In the genomic region with DNA sequence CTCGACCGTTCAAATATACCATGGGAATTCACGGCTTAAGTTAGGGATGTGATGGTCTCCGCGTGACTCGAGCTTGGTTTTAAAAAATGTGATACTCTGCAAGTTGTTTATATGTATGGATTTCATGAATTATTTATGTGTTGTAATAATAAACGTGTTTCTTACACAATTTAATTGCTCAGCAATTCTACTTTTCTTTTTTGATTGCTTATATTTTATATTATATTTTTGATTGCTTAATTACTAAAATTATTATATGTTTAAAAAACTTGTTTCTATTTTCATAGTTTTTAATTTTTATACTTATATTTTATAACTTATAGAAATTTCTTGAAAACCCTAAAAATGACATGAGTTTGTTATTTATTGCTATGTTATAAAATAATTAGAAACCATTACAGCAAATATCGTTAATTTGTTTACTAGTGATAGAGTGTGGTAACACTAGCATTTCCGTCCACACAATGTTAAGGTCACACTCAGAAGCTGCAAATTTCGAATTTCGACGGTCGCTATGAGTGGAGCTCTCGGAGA, we compare ENCODE assay signal across 1 fruit fly cellular context.
TF ChIP-seq lines count a peak whose summit lies in the region.

A gene (minus strand): TSS at position 6 of the 534 bp plus-strand sequence.
A gene (plus strand): TSS at position 476 of the 534 bp plus-strand sequence.

TF ChIP-seq in whole organism, embryonic, 481 proteins besides CTCF, POLR2A, EP300 and RAD21 (continued from another document and continues in another):
- TF ChIP-seq Jarid2 (GFP tag; optimal IDR thresholded peaks at IDR 0.05; lab: Kevin White, UChicago): no peak
- peak; percentile 23 for TF ChIP-seq CG7556 (GFP tag; optimal IDR thresholded peaks at IDR 0.05; lab: Kevin White, UChicago)
- TF ChIP-seq vfl (GFP tag; optimal IDR thresholded peaks at IDR 0.05; lab: Kevin White, UChicago): no peak
- no peak for TF ChIP-seq crp (GFP tag; optimal IDR thresholded peaks at IDR 0.05; lab: Kevin White, UChicago)
- TF ChIP-seq sima (GFP tag; optimal IDR thresholded peaks at IDR 0.05; lab: Kevin White, UChicago): no peak
- no peak for TF ChIP-seq fu2 (GFP tag; optimal IDR thresholded peaks at IDR 0.05; lab: Kevin White, UChicago)
- peak; percentile 80 for TF ChIP-seq CG10543 (GFP tag; optimal IDR thresholded peaks at IDR 0.05; lab: Kevin White, UChicago)
- peak; percentile 47 for TF ChIP-seq CG14014 (GFP tag; IDR thresholded peaks at IDR 0.05; lab: Robert Waterston, UW)
- peak; percentile 46 for TF ChIP-seq CG9797 (GFP tag; optimal IDR thresholded peaks at IDR 0.05; lab: Kevin White, UChicago)
- no peak for TF ChIP-seq tna (GFP tag; IDR thresholded peaks at IDR 0.05; lab: Robert Waterston, UW; ENCODE audit: partially characterized antibody)
- no peak for TF ChIP-seq CG1792 (GFP tag; optimal IDR thresholded peaks at IDR 0.05; lab: Kevin White, UChicago)
- no peak for TF ChIP-seq CkIIα-i1 (GFP tag; IDR thresholded peaks at IDR 0.05; lab: Robert Waterston, UW)
- TF ChIP-seq Blimp-1 (GFP tag; optimal IDR thresholded peaks at IDR 0.05; lab: Kevin White, UChicago): no peak
- TF ChIP-seq zfh1 (GFP tag; IDR thresholded peaks at IDR 0.05; lab: Robert Waterston, UW): no peak
- no peak for TF ChIP-seq yki (optimal IDR thresholded peaks at IDR 0.05; lab: Kevin White, UChicago)
- peak; percentile 5 for TF ChIP-seq Nf-YB (GFP tag; optimal IDR thresholded peaks at IDR 0.05; lab: Kevin White, UChicago)
- no peak for TF ChIP-seq CG9876 (GFP tag; optimal IDR thresholded peaks at IDR 0.05; lab: Kevin White, UChicago)
- TF ChIP-seq dmrt11E (tag; optimal IDR thresholded peaks at IDR 0.05; lab: Kevin White, UChicago): peak; percentile 23
- no peak for TF ChIP-seq PHDP (tag; optimal IDR thresholded peaks at IDR 0.05; lab: Kevin White, UChicago)
- no peak for TF ChIP-seq shn (GFP tag; optimal IDR thresholded peaks at IDR 0.05; lab: Kevin White, UChicago)
- TF ChIP-seq corto (GFP tag; optimal IDR thresholded peaks at IDR 0.05; lab: Kevin White, UChicago): no peak
- TF ChIP-seq CG7271 (tag; optimal IDR thresholded peaks at IDR 0.05; lab: Kevin White, UChicago): no peak
- TF ChIP-seq dm (GFP tag; optimal IDR thresholded peaks at IDR 0.05; lab: Kevin White, UChicago): no peak
- no peak for TF ChIP-seq Hand (GFP tag; optimal IDR thresholded peaks at IDR 0.05; lab: Kevin White, UChicago)
- no peak for TF ChIP-seq CG11504 (tag; optimal IDR thresholded peaks at IDR 0.05; lab: Kevin White, UChicago)
- TF ChIP-seq HHEX (GFP tag; optimal IDR thresholded peaks at IDR 0.05; lab: Kevin White, UChicago): no peak
- no peak for TF ChIP-seq pum (GFP tag; optimal IDR thresholded peaks at IDR 0.05; lab: Kevin White, UChicago)
- no peak for TF ChIP-seq CG5953 (GFP tag; IDR thresholded peaks at IDR 0.05; lab: Robert Waterston, UW)
- TF ChIP-seq Usf (GFP tag; optimal IDR thresholded peaks at IDR 0.05; lab: Kevin White, UChicago): peak; percentile 37
- no peak for TF ChIP-seq Ravus (GFP tag; IDR thresholded peaks at IDR 0.05; lab: Robert Waterston, UW)
- TF ChIP-seq CG10147 (GFP tag; optimal IDR thresholded peaks at IDR 0.05; lab: Kevin White, UChicago): no peak
- TF ChIP-seq h (optimal IDR thresholded peaks at IDR 0.05; lab: Kevin White, UChicago): no peak
- no peak for TF ChIP-seq Atf3 (GFP tag; optimal IDR thresholded peaks at IDR 0.05; lab: Kevin White, UChicago)
- peak; percentile 67 for TF ChIP-seq slbo (GFP tag; IDR thresholded peaks at IDR 0.05; lab: Robert Waterston, UW)
- TF ChIP-seq Bteb2 (GFP tag; optimal IDR thresholded peaks at IDR 0.05; lab: Kevin White, UChicago): no peak
- TF ChIP-seq so (GFP tag; IDR thresholded peaks at IDR 0.05; lab: Robert Waterston, UW): no peak
- TF ChIP-seq CG8290 (GFP tag; optimal IDR thresholded peaks at IDR 0.05; lab: Kevin White, UChicago): no peak
- TF ChIP-seq CG8290 (tag; optimal IDR thresholded peaks at IDR 0.05; lab: Kevin White, UChicago): peak in 1 of 2 experiments; percentile 53
- no peak; the same call in 1 of the 2 replicates for TF ChIP-seq ap (GFP tag; IDR thresholded peaks at IDR 0.05; lab: Robert Waterston, UW)
- no peak for TF ChIP-seq CG14050 (GFP tag; IDR thresholded peaks at IDR 0.05; lab: Robert Waterston, UW)
- no peak for TF ChIP-seq wdn (GFP tag; IDR thresholded peaks at IDR 0.05; lab: Robert Waterston, UW)
- TF ChIP-seq mirr (GFP tag; optimal IDR thresholded peaks at IDR 0.05; lab: Kevin White, UChicago): peak; percentile 33
- TF ChIP-seq MBD-R2 (GFP tag; IDR thresholded peaks at IDR 0.05; lab: Robert Waterston, UW): no peak; the same call in 1 of the 2 replicates
- no peak for TF ChIP-seq Asciz (GFP tag; optimal IDR thresholded peaks at IDR 0.05; lab: Kevin White, UChicago)
- TF ChIP-seq mam (GFP tag; optimal IDR thresholded peaks at IDR 0.05; lab: Kevin White, UChicago): no peak
- no peak for TF ChIP-seq CG7745 (tag; optimal IDR thresholded peaks at IDR 0.05; lab: Kevin White, UChicago)
- TF ChIP-seq CG12769 (tag; optimal IDR thresholded peaks at IDR 0.05; lab: Kevin White, UChicago): no peak
- no peak for TF ChIP-seq nom (GFP tag; optimal IDR thresholded peaks at IDR 0.05; lab: Kevin White, UChicago)
- no peak for TF ChIP-seq da (GFP tag; optimal IDR thresholded peaks at IDR 0.05; lab: Kevin White, UChicago)
- TF ChIP-seq CG2199 (GFP tag; IDR thresholded peaks at IDR 0.05; lab: Robert Waterston, UW): no peak
- TF ChIP-seq Bgb (GFP tag; IDR thresholded peaks at IDR 0.05; lab: Robert Waterston, UW; ENCODE audit: partially characterized antibody): no peak
- peak; percentile 46; the same call in 1 of the 2 replicates for TF ChIP-seq CG14667 (GFP tag; IDR thresholded peaks at IDR 0.05; lab: Robert Waterston, UW)
- TF ChIP-seq CG32767 (GFP tag; IDR thresholded peaks at IDR 0.05; lab: Robert Waterston, UW): no peak
- TF ChIP-seq mld (GFP tag; IDR thresholded peaks at IDR 0.05; lab: Robert Waterston, UW; ENCODE audit: partially characterized antibody): no peak
- TF ChIP-seq bigmax (GFP tag; optimal IDR thresholded peaks at IDR 0.05; lab: Kevin White, UChicago): no peak
- TF ChIP-seq Aef1 (GFP tag; IDR thresholded peaks at IDR 0.05; lab: Robert Waterston, UW): no peak
- TF ChIP-seq CG18619 (GFP tag; optimal IDR thresholded peaks at IDR 0.05; lab: Kevin White, UChicago): peak; percentile 15
- TF ChIP-seq ase (GFP tag; IDR thresholded peaks at IDR 0.05; lab: Robert Waterston, UW): no peak
- TF ChIP-seq CG12104 (GFP tag; optimal IDR thresholded peaks at IDR 0.05; lab: Kevin White, UChicago): peak; percentile 54
- no peak for TF ChIP-seq z (GFP tag; IDR thresholded peaks at IDR 0.05; lab: Robert Waterston, UW)
- TF ChIP-seq CG14965 (GFP tag; optimal IDR thresholded peaks at IDR 0.05; lab: Kevin White, UChicago; ENCODE audit: borderline replicate concordance): no peak
- peak; percentile 62 for TF ChIP-seq D19A (tag; optimal IDR thresholded peaks at IDR 0.05; lab: Kevin White, UChicago)
- peak; percentile 40 for TF ChIP-seq CG3281 (GFP tag; optimal IDR thresholded peaks at IDR 0.05; lab: Kevin White, UChicago)
- TF ChIP-seq Ada2b (GFP tag; IDR thresholded peaks at IDR 0.05; lab: Robert Waterston, UW): peak; percentile 18; the same call in 1 of the 2 replicates
- no peak; the same call in 2 of the 3 replicates for TF ChIP-seq CG11560 (tag; IDR thresholded peaks at IDR 0.05; lab: Robert Waterston, UW)
- TF ChIP-seq CG2116 (GFP tag; optimal IDR thresholded peaks at IDR 0.05; lab: Kevin White, UChicago): peak; percentile 6
- TF ChIP-seq gsb-n (tag; optimal IDR thresholded peaks at IDR 0.05; lab: Kevin White, UChicago): no peak
- TF ChIP-seq grau (tag; optimal IDR thresholded peaks at IDR 0.05; lab: Kevin White, UChicago): peak; percentile 56
- TF ChIP-seq CG30403 (GFP tag; optimal IDR thresholded peaks at IDR 0.05; lab: Kevin White, UChicago): peak; percentile 64
- peak; percentile 5 for TF ChIP-seq Hsf (GFP tag; optimal IDR thresholded peaks at IDR 0.05; lab: Kevin White, UChicago)
- TF ChIP-seq CG31388 (GFP tag; optimal IDR thresholded peaks at IDR 0.05; lab: Kevin White, UChicago): no peak
- no peak for TF ChIP-seq CG13894 (tag; optimal IDR thresholded peaks at IDR 0.05; lab: Kevin White, UChicago)
- no peak for TF ChIP-seq CG6683 (GFP tag; optimal IDR thresholded peaks at IDR 0.05; lab: Kevin White, UChicago)
- TF ChIP-seq rib (GFP tag; IDR thresholded peaks at IDR 0.05; lab: Robert Waterston, UW): no peak
- TF ChIP-seq CG2129 (GFP tag; IDR thresholded peaks at IDR 0.05; lab: Robert Waterston, UW; ENCODE audit: partially characterized antibody): 0 out of 2 replicates have a peak, but pooled peaks have one; percentile 11
- peak; percentile 12 for TF ChIP-seq zen (tag; optimal IDR thresholded peaks at IDR 0.05; lab: Kevin White, UChicago)
- no peak for TF ChIP-seq CG12219 (GFP tag; optimal IDR thresholded peaks at IDR 0.05; lab: Kevin White, UChicago)
- peak; percentile 34 for TF ChIP-seq Sox102F (GFP tag; optimal IDR thresholded peaks at IDR 0.05; lab: Kevin White, UChicago)
- peak; percentile 47 for TF ChIP-seq Hr3 (GFP tag; optimal IDR thresholded peaks at IDR 0.05; lab: Kevin White, UChicago)
- no peak for TF ChIP-seq CG17802 (tag; optimal IDR thresholded peaks at IDR 0.05; lab: Kevin White, UChicago)
- TF ChIP-seq CG9817 (tag; optimal IDR thresholded peaks at IDR 0.05; lab: Kevin White, UChicago): peak; percentile 61
- TF ChIP-seq sens (GFP tag; lab: Kevin White, UChicago): peak; percentile 52
- TF ChIP-seq Trl (optimal IDR thresholded peaks at IDR 0.05; lab: Kevin White, UChicago): no peak
- no peak for TF ChIP-seq Trl (GFP tag; optimal IDR thresholded peaks at IDR 0.05; lab: Kevin White, UChicago)
- peak; percentile 53 for TF ChIP-seq CG9727 (GFP tag; optimal IDR thresholded peaks at IDR 0.05; lab: Kevin White, UChicago)
- peak; percentile 34 for TF ChIP-seq bcd (GFP tag; optimal IDR thresholded peaks at IDR 0.05; lab: Kevin White, UChicago)
- peak; percentile 43 for TF ChIP-seq Ptx1 (GFP tag; IDR thresholded peaks at IDR 0.05; lab: Robert Waterston, UW)
- TF ChIP-seq gt (GFP tag; IDR thresholded peaks at IDR 0.05; lab: Robert Waterston, UW): no peak
- TF ChIP-seq CG8281 (tag; optimal IDR thresholded peaks at IDR 0.05; lab: Kevin White, UChicago): no peak
- no peak for TF ChIP-seq nerfin-1 (tag; optimal IDR thresholded peaks at IDR 0.05; lab: Kevin White, UChicago)
- peak; percentile 6; the same call in 1 of the 3 replicates for TF ChIP-seq ci (GFP tag; IDR thresholded peaks at IDR 0.05; lab: Robert Waterston, UW)
- TF ChIP-seq H2.0 (GFP tag; IDR thresholded peaks at IDR 0.05; lab: Robert Waterston, UW): peak; percentile 27
- no peak for TF ChIP-seq CG7963 (GFP tag; IDR thresholded peaks at IDR 0.05; lab: Robert Waterston, UW; ENCODE audit: partially characterized antibody)
- TF ChIP-seq maf-S (GFP tag; optimal IDR thresholded peaks at IDR 0.05; lab: Kevin White, UChicago): no peak
- peak; percentile 54 for TF ChIP-seq CG12391 (tag; optimal IDR thresholded peaks at IDR 0.05; lab: Kevin White, UChicago)
- TF ChIP-seq Dip3 (GFP tag; optimal IDR thresholded peaks at IDR 0.05; lab: Kevin White, UChicago): no peak
- TF ChIP-seq CG42726 (GFP tag; IDR thresholded peaks at IDR 0.05; lab: Robert Waterston, UW; ENCODE audit: partially characterized antibody): no peak
- TF ChIP-seq Nf-YA (GFP tag; IDR thresholded peaks at IDR 0.05; lab: Robert Waterston, UW): no peak
- no peak for TF ChIP-seq CG7987 (GFP tag; optimal IDR thresholded peaks at IDR 0.05; lab: Kevin White, UChicago)
- peak; percentile 78 for TF ChIP-seq CG11456 (GFP tag; IDR thresholded peaks at IDR 0.05; lab: Robert Waterston, UW)
- TF ChIP-seq dmrt99B (tag; optimal IDR thresholded peaks at IDR 0.05; lab: Kevin White, UChicago): no peak
- no peak for TF ChIP-seq lab (GFP tag; optimal IDR thresholded peaks at IDR 0.05; lab: Kevin White, UChicago)
- TF ChIP-seq BtbVII (GFP tag; optimal IDR thresholded peaks at IDR 0.05; lab: Kevin White, UChicago): no peak
- no peak for TF ChIP-seq ems (GFP tag; optimal IDR thresholded peaks at IDR 0.05; lab: Kevin White, UChicago)
- TF ChIP-seq CG18599 (GFP tag; optimal IDR thresholded peaks at IDR 0.05; lab: Kevin White, UChicago): peak; percentile 37
- peak; percentile 11 for TF ChIP-seq twi (tag; optimal IDR thresholded peaks at IDR 0.05; lab: Kevin White, UChicago)
- peak; percentile 49 for TF ChIP-seq NfI (GFP tag; optimal IDR thresholded peaks at IDR 0.05; lab: Kevin White, UChicago)
- peak; percentile 46 for TF ChIP-seq CG7372 (GFP tag; IDR thresholded peaks at IDR 0.05; lab: Robert Waterston, UW)
- TF ChIP-seq eyg (GFP tag; optimal IDR thresholded peaks at IDR 0.05; lab: Kevin White, UChicago): no peak
- TF ChIP-seq CG10462 (GFP tag; optimal IDR thresholded peaks at IDR 0.05; lab: Kevin White, UChicago): no peak
- no peak for TF ChIP-seq inv (GFP tag; IDR thresholded peaks at IDR 0.05; lab: Robert Waterston, UW; ENCODE audit: partially characterized antibody)
- no peak for TF ChIP-seq CG3407 (GFP tag; optimal IDR thresholded peaks at IDR 0.05; lab: Kevin White, UChicago)
- TF ChIP-seq aop (GFP tag; IDR thresholded peaks at IDR 0.05; lab: Robert Waterston, UW): no peak
- peak; percentile 31 for TF ChIP-seq Oli (tag; optimal IDR thresholded peaks at IDR 0.05; lab: Kevin White, UChicago)
- TF ChIP-seq CG11247 (GFP tag; IDR thresholded peaks at IDR 0.05; lab: Robert Waterston, UW): no peak
- TF ChIP-seq ranshi (GFP tag; IDR thresholded peaks at IDR 0.05; lab: Robert Waterston, UW): peak; percentile 50
- TF ChIP-seq en (GFP tag; optimal IDR thresholded peaks at IDR 0.05; lab: Kevin White, UChicago): no peak
- no peak for TF ChIP-seq btn (GFP tag; optimal IDR thresholded peaks at IDR 0.05; lab: Kevin White, UChicago)
- TF ChIP-seq lilli (GFP tag; optimal IDR thresholded peaks at IDR 0.05; lab: Kevin White, UChicago): peak; percentile 50
- TF ChIP-seq fd102C (GFP tag; optimal IDR thresholded peaks at IDR 0.05; lab: Kevin White, UChicago): no peak
- TF ChIP-seq B-H2 (GFP tag; optimal IDR thresholded peaks at IDR 0.05; lab: Kevin White, UChicago): peak; percentile 49
- peak; percentile 34 for TF ChIP-seq CG1602 (GFP tag; optimal IDR thresholded peaks at IDR 0.05; lab: Kevin White, UChicago)
- TF ChIP-seq ken (GFP tag; IDR thresholded peaks at IDR 0.05; lab: Robert Waterston, UW): peak; percentile 41; the same call in 1 of the 3 replicates
- peak; percentile 68 for TF ChIP-seq Sry-δ (GFP tag; optimal IDR thresholded peaks at IDR 0.05; lab: Kevin White, UChicago)
- no peak for TF ChIP-seq Camta (GFP tag; optimal IDR thresholded peaks at IDR 0.05; lab: Kevin White, UChicago)
- TF ChIP-seq pros (GFP tag; optimal IDR thresholded peaks at IDR 0.05; lab: Kevin White, UChicago): no peak
- no peak for TF ChIP-seq CG10321 (GFP tag; IDR thresholded peaks at IDR 0.05; lab: Robert Waterston, UW)
- peak; percentile 37 for TF ChIP-seq tin (GFP tag; optimal IDR thresholded peaks at IDR 0.05; lab: Kevin White, UChicago)
